Worm (Caenorhabditis elegans) whole organism, L4/young adult: ENCODE results near the gene mig-32.

Source experiments
- W03F9.2 ChIP-seq: fragments of 150-350 bp; optimal IDR thresholded peaks from 2 replicates; lab custom pipeline; 2014; ENCODE audit warnings: missing biosample characterization, missing genetic modification characterization
- dao-5 ChIP-seq: sonication (generic microtip); optimal IDR thresholded peaks from 2 replicates; lab custom pipeline; 2016; ENCODE audit warnings: missing genotype, missing genetic modification characterization, moderate library complexity, missing compliant biosample characterization
- him-1 ChIP-seq: sonication (generic microtip); optimal IDR thresholded peaks from 2 replicates; lab custom pipeline; 2016; ENCODE audit warnings: missing genotype, missing genetic modification reagents, missing genetic modification characterization, missing compliant biosample characterization

The mig-32 gene

ce11 chrIV:12047552-12048347 lies 44.3 kb downstream of the mig-32 start, which contains the start of gene T12G3.4:
Gene T12G3.4 (plus strand): TSS chrIV:12048256.
- no peak for TF ChIP-seq dao-5 (tag; lab: Kevin White, UChicago)
- no peak for TF ChIP-seq him-1 (tag; lab: Kevin White, UChicago)
- TF ChIP-seq W03F9.2 (tag; lab: Kevin White, UChicago): no peak

DNA sequence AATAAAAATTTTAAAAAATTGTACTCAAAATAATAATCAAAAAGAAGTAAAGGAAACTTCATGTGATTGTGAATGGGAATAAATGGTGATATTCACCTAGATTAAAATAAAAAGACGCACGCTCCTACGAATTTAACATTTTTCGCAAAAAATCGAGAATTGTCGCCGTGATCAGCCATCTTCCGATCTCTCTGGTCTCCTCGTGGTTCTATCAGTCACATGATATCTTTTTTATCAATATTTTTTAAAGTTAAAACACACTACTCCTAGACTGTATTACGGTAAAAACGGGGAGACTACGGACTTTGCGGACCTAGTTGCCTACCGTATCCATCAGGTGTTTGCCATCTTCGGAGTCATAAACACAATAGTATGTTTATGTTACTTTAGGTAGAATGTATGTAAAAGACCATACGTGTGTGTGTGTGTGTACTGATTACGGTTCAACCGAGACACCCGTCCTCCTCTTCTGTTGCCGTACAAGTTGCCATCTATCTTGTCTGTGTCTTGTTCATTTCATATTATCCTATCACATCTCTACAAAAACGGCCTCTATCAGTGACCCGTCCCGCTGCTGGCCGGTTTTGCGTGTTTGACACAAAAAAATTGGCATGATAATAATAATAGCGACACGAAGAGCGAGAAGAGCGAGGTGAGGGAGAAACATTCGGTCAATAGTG lies 45.3 kb downstream of the mig-32 start, which contains the start of gene T12G3.2:
T12G3.2 (minus strand) TSS at position 444 of the 680 bp plus-strand sequence.
- TF ChIP-seq W03F9.2 (tag; lab: Kevin White, UChicago) (no peak), him-1 (tag; lab: Kevin White, UChicago) (no peak), dao-5 (tag; lab: Kevin White, UChicago) (no peak)

DNA sequence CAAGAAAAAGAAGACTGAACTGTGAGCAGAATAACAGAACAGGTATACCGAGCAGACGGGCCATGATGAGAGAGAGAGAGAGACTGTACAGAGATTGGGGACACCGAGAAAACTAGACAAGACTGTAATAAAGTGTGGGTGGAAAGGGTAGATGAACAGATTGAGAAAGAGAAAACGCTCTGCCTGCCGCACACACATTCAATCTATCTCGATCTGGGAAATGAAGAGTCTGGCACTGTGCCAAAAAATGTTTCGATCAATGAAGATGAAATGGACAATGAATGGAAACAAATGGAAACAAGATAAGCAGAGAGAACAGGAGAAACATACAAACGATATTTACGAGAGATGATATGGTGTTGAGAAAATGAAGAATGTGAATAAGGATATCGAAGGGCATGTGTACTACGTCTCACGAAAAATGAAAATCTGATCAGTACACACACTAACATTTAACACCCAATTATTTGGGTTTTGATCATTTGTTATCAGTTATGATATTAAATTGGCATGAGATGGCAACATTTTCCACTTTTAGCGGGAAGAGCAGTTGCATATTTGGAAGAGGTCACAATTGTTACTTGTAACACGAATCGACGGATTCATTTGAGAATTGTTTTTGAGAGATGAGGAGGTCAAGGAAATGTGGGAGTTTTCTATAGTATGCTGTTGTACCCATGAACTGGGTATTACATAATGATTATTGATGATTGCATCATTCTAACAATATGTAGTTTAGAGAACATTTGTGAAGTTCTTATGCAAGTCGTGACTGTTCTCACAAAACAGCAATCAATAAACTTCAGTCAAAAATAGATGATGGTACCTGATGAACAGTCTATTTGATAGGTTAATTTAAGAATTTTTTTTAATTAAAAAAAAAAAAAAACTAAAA lies 46.9 kb downstream of the mig-32 start:
- TF ChIP-seq him-1 (tag; lab: Kevin White, UChicago) (no peak), dao-5 (tag; lab: Kevin White, UChicago) (no peak), W03F9.2 (tag; lab: Kevin White, UChicago) (no peak)

ce11 chrIV:12043054-12043453 lies 49.0 kb downstream of the mig-32 start:
- TF ChIP-seq W03F9.2 (tag; lab: Kevin White, UChicago) (no peak), dao-5 (tag; lab: Kevin White, UChicago) (no peak), him-1 (tag; lab: Kevin White, UChicago) (no peak)

DNA sequence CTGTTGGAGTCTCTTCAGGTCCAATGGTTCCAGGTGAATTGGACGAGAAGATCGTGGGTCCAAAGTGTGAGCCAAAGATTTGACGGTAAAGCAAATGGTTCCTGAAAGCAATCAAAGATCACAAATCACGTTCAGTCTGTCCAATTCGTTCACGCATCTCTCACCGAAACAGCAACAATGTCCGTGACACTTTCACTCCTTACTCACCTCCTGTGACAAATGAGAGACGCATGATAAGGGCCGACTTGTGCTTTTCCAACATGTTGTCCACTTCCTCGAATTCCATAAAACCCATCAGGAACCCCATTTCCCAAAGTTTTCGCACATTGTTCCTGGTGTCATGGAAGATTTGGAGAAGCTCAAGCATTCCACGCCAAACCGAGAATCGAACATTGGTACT lies 51.6 kb downstream of the mig-32 start:
- TF ChIP-seq W03F9.2 (tag; lab: Kevin White, UChicago): no peak
- TF ChIP-seq him-1 (tag; lab: Kevin White, UChicago): no peak
- TF ChIP-seq dao-5 (tag; lab: Kevin White, UChicago): no peak
